Worm (Caenorhabditis elegans): ENCODE data around the gene C48B4.7.

ce11 chrIII:9538655-9539155 lies 20.5 kb downstream of the C48B4.7 start, which contains the start of gene ZK1098.3:
- TF ChIP-seq ztf-11 (tag; optimal IDR thresholded peaks at IDR 0.05) (no peak), pqm-1 (tag; optimal IDR thresholded peaks at IDR 0.05) (no peak), fos-1 (tag; optimal IDR thresholded peaks at IDR 0.05) (no peak)

Data from whole organism, L4 larva.